Worm (Caenorhabditis elegans): ENCODE results near the gene F55G7.1.

Gene F55G7.1

DNA sequence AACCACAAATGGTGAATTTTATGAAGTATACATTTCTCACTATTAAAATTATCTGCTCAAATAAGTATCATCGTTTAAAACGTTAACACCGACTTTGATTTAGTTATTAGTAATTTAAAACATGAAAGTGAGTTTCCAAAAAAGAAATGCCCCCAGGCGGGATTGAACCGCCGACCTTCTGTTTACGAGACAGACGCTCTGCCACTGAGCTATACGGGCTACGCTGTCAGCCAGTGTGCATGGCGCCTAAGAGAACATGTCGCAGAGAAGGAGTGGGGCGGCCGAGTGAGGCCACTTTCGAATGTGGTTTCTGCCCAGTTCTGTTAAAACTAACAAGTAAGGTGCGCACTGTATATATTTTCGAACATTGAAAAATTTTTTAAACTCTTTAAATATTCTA is 10.7 kb downstream of the F55G7.1 start (continued):
- TF ChIP-seq ttx-3 (tag; optimal IDR thresholded peaks at IDR 0.05) (peak; percentile 1), hlh-15 (tag; optimal IDR thresholded peaks at IDR 0.05) (peak; percentile 21), dmd-4 (tag; optimal IDR thresholded peaks at IDR 0.05; ENCODE audit: borderline replicate concordance) (no peak), ceh-14 (tag; optimal IDR thresholded peaks at IDR 0.05) (peak; percentile 27), K09A11.1 (tag; optimal IDR thresholded peaks at IDR 0.05; ENCODE audit: insufficient read depth) (peak; percentile 11), mec-3 (tag; optimal IDR thresholded peaks at IDR 0.05; ENCODE audit: borderline replicate concordance) (no peak), ceh-19 (GFP tag; optimal IDR thresholded peaks at IDR 0.05) (peak; percentile 60), tbx-2 (tag; optimal IDR thresholded peaks at IDR 0.05) (peak; percentile 54), odd-2 (tag; optimal IDR thresholded peaks at IDR 0.05) (no peak), ceh-48 (tag; optimal IDR thresholded peaks at IDR 0.05) (peak; percentile 34), ceh-31 (tag; optimal IDR thresholded peaks at IDR 0.05) (peak; percentile 52), ceh-6 (GFP tag; optimal IDR thresholded peaks at IDR 0.05) (peak; percentile 67), F13H6.1 (tag; optimal IDR thresholded peaks at IDR 0.05) (no peak), hlh-6 (tag; optimal IDR thresholded peaks at IDR 0.05) (peak; percentile 74), sox-4 (tag; optimal IDR thresholded peaks at IDR 0.05) (peak; percentile 64), eyg-1 (tag; optimal IDR thresholded peaks at IDR 0.05) (peak; percentile 28), ceh-9 (tag; optimal IDR thresholded peaks at IDR 0.05) (no peak)

DNA sequence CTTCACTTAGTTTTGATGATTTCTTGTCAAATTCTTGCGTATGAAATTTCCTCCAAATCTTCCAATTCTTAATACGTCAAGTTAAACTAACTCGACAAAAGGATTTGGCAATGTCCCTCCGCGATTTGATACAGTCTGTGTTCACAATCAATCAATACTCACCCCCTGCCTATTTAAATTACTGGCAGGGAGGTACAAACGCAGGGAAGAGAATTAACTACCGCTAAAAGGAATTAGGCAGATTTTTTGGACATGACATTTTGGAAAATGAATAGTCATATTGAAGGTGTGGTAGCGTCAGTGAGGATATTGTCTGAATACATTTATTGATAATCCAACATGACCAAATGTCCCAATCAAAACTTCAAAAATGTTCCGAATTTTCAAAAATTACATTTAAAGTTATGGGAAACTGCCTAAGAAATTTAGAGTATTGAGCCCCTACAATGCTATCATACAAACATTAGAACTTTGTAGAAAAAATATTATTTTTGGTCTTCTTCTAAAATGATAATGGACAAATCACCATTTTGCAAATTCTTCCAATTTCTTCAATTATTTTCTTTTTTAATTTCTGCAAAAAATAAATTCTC is 13.2 kb downstream of the F55G7.1 start:
- TF ChIP-seq ahr-1 (tag; optimal IDR thresholded peaks at IDR 0.05): no peak
- peak; percentile 73 for TF ChIP-seq madf-2 (tag; optimal IDR thresholded peaks at IDR 0.05)
- no peak for TF ChIP-seq pag-3 (tag; optimal IDR thresholded peaks at IDR 0.05; ENCODE audit: borderline replicate concordance)
- TF ChIP-seq lim-6 (tag; optimal IDR thresholded peaks at IDR 0.05): peak; percentile 58
- no peak for TF ChIP-seq eyg-1 (tag; optimal IDR thresholded peaks at IDR 0.05)
- no peak for TF ChIP-seq ceh-24 (tag; optimal IDR thresholded peaks at IDR 0.05)
- TF ChIP-seq hlh-13 (GFP tag; optimal IDR thresholded peaks at IDR 0.05): no peak
- TF ChIP-seq ceh-9 (tag; optimal IDR thresholded peaks at IDR 0.05): no peak
- peak; percentile 50 for TF ChIP-seq tbx-7 (tag; optimal IDR thresholded peaks at IDR 0.05)
- TF ChIP-seq ceh-18 (tag; optimal IDR thresholded peaks at IDR 0.05): peak; percentile 96
- peak; percentile 81 for TF ChIP-seq ref-2 (tag; optimal IDR thresholded peaks at IDR 0.05)
- TF ChIP-seq gmeb-2 (tag; optimal IDR thresholded peaks at IDR 0.05): peak; percentile 66
- no peak for TF ChIP-seq ceh-45 (GFP tag; IDR thresholded peaks at IDR 0.05)
- TF ChIP-seq dve-1 (tag; optimal IDR thresholded peaks at IDR 0.05): peak; percentile 98
- TF ChIP-seq unc-55 (GFP tag; optimal IDR thresholded peaks at IDR 0.05): no peak
- no peak for TF ChIP-seq odd-2 (tag; optimal IDR thresholded peaks at IDR 0.05)
- TF ChIP-seq ceh-30 (tag; optimal IDR thresholded peaks at IDR 0.05): peak; percentile 88
- no peak for TF ChIP-seq fax-1 (tag; optimal IDR thresholded peaks at IDR 0.05)
- TF ChIP-seq zip-5 (tag; optimal IDR thresholded peaks at IDR 0.05): peak; percentile 9
- peak; percentile 90 for TF ChIP-seq unc-42 (tag; optimal IDR thresholded peaks at IDR 0.05)
- TF ChIP-seq rnt-1 (tag; optimal IDR thresholded peaks at IDR 0.05): peak; percentile 94
- peak; percentile 61 for TF ChIP-seq sox-4 (tag; optimal IDR thresholded peaks at IDR 0.05)
- TF ChIP-seq elt-2 (tag; optimal IDR thresholded peaks at IDR 0.05): peak; percentile 79
- TF ChIP-seq hlh-8 (tag; optimal IDR thresholded peaks at IDR 0.05): peak; percentile 45
- TF ChIP-seq ets-4 (tag; optimal IDR thresholded peaks at IDR 0.05): peak; percentile 18
- peak; percentile 79 for TF ChIP-seq ceh-48 (tag; optimal IDR thresholded peaks at IDR 0.05)
- peak; percentile 66 for TF ChIP-seq ceh-6 (GFP tag; optimal IDR thresholded peaks at IDR 0.05)
- TF ChIP-seq nhr-232 (tag; optimal IDR thresholded peaks at IDR 0.05): no peak
- peak; percentile 56 for TF ChIP-seq hlh-6 (tag; optimal IDR thresholded peaks at IDR 0.05)
- TF ChIP-seq ceh-31 (tag; optimal IDR thresholded peaks at IDR 0.05): peak; percentile 92
- TF ChIP-seq ceh-22 (tag; optimal IDR thresholded peaks at IDR 0.05): peak; percentile 13
- TF ChIP-seq ceh-19 (GFP tag; optimal IDR thresholded peaks at IDR 0.05): peak; percentile 53
- TF ChIP-seq fkh-10 (GFP tag; optimal IDR thresholded peaks at IDR 0.05): peak; percentile 57
- peak; percentile 53 for TF ChIP-seq ttx-3 (tag; optimal IDR thresholded peaks at IDR 0.05)
- TF ChIP-seq hlh-15 (tag; optimal IDR thresholded peaks at IDR 0.05): peak; percentile 44
- peak; percentile 1 for TF ChIP-seq T23F11.4 (GFP tag; optimal IDR thresholded peaks at IDR 0.05)
- peak; percentile 46 for TF ChIP-seq sox-2 (GFP tag; IDR thresholded peaks at IDR 0.05)
- peak; percentile 87 for TF ChIP-seq K09A11.1 (tag; optimal IDR thresholded peaks at IDR 0.05; ENCODE audit: insufficient read depth)
- TF ChIP-seq lin-11 (tag; optimal IDR thresholded peaks at IDR 0.05): no peak
- no peak for TF ChIP-seq npax-4 (tag; optimal IDR thresholded peaks at IDR 0.05)
- TF ChIP-seq tbx-2 (tag; optimal IDR thresholded peaks at IDR 0.05): peak; percentile 89
- TF ChIP-seq pax-1 (tag; optimal IDR thresholded peaks at IDR 0.05): peak; percentile 92
- TF ChIP-seq pha-4 (tag; optimal IDR thresholded peaks at IDR 0.05): no peak
- TF ChIP-seq che-1 (tag; optimal IDR thresholded peaks at IDR 0.05): peak; percentile 41
